Fruit fly (Drosophila melanogaster): ENCODE results near the gene CG18731.

Gene CG18731

DNA sequence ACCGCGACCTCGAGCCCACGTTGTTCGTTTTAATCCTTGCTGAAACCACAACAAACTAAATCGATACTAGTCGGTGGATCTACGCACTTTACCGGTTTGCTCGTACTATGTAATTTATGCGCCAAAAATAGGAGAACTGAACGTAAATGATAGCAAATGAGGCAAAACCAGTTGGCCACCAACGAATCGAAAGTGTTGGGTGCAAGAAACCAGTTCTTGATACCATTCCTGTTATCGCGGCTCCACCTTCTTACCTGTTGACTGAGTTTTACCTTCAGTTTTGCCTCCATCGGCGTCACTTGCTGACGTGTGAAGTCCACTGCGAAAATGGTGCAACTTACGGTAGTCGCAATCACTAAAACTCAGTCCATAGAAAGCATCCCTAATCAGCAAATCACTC lies 15.3 kb downstream of the CG18731 start (continued):
- TF ChIP-seq Mrtf (GFP tag; IDR thresholded peaks at IDR 0.05): no peak
- TF ChIP-seq Xbp1 (GFP tag; optimal IDR thresholded peaks at IDR 0.05): no peak
- TF ChIP-seq zfh1 (GFP tag; IDR thresholded peaks at IDR 0.05): no peak
- TF ChIP-seq CG6765 (GFP tag; optimal IDR thresholded peaks at IDR 0.05): no peak
- TF ChIP-seq bbx (GFP tag; IDR thresholded peaks at IDR 0.05; ENCODE audit: partially characterized antibody): no peak
- peak; percentile 40; the same call in 1 of the 2 replicates for TF ChIP-seq onecut (GFP tag; IDR thresholded peaks at IDR 0.05)

DNA sequence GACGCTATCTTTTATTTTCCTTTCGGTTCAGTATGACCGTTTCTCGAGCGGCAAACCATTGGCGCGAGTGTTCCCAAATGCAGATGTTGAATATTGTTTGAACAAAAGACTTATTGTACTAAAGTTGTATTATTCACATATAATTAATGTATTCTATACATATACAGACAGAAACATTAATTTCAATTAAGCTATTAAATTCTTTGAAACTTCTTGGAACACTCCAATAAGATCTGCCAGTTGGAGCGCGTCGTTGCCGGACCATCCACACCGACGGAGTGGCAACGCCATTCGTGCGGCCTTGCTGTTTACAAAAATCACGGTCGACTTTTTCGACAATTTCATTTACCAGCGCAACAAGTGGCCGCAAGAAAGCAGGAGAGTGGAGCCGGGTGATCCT lies 20.2 kb downstream of the CG18731 start, which contains the start of the genes Wdr24 and IntS11:
Gene Wdr24, minus strand, starts transcription at position 37 of the 400 bp plus-strand sequence.
Gene IntS11, plus strand, starts transcription at position 282 of the 400 bp plus-strand sequence.
- TF ChIP-seq CG12155 (GFP tag; optimal IDR thresholded peaks at IDR 0.05) (peak; percentile 89), hb (GFP tag; IDR thresholded peaks at IDR 0.05; ENCODE audit: partially characterized antibody) (no peak), CG6254 (GFP tag; optimal IDR thresholded peaks at IDR 0.05) (peak; percentile 30), CG30020 (tag; optimal IDR thresholded peaks at IDR 0.05) (peak; percentile 45), repo (GFP tag; optimal IDR thresholded peaks at IDR 0.05) (no peak), CG7745 (tag; optimal IDR thresholded peaks at IDR 0.05) (no peak), org-1 (GFP tag; optimal IDR thresholded peaks at IDR 0.05) (no peak), CG9876 (GFP tag; optimal IDR thresholded peaks at IDR 0.05) (no peak), esg (GFP tag; conservative IDR thresholded peaks at IDR 0.05) (peak; percentile 91), danr (GFP tag; IDR thresholded peaks at IDR 0.05) (peak; percentile 90), CG17186 (GFP tag; optimal IDR thresholded peaks at IDR 0.05) (peak; percentile 38), dmrt11E (tag; optimal IDR thresholded peaks at IDR 0.05) (peak; percentile 43), CG15011 (GFP tag; optimal IDR thresholded peaks at IDR 0.05) (no peak), Deaf1 (tag; optimal IDR thresholded peaks at IDR 0.05) (peak; percentile 61), CG18011 (GFP tag; optimal IDR thresholded peaks at IDR 0.05) (peak; percentile 21), CG1603 (tag; optimal IDR thresholded peaks at IDR 0.05) (peak; percentile 89), Max (GFP tag; optimal IDR thresholded peaks at IDR 0.05) (peak; percentile 80), al (GFP tag; IDR thresholded peaks at IDR 0.05) (peak; percentile 95), peb (GFP tag; IDR thresholded peaks at IDR 0.05) (peak; percentile 71), CG15514 (GFP tag; optimal IDR thresholded peaks at IDR 0.05) (peak; percentile 84), btn (GFP tag; optimal IDR thresholded peaks at IDR 0.05) (no peak), pfk (GFP tag; optimal IDR thresholded peaks at IDR 0.05) (no peak), slp2 (GFP tag; optimal IDR thresholded peaks at IDR 0.05) (peak; percentile 47), ato (GFP tag; IDR thresholded peaks at IDR 0.05; ENCODE audit: partially characterized antibody) (no peak), ewg (GFP tag; optimal IDR thresholded peaks at IDR 0.05) (peak; percentile 60), CG33213 (GFP tag; optimal IDR thresholded peaks at IDR 0.05) (peak; percentile 42), CG16815 (GFP tag; optimal IDR thresholded peaks at IDR 0.05) (peak; percentile 88), NFAT (GFP tag; IDR thresholded peaks at IDR 0.05) (peak; percentile 95), CG17612 (GFP tag; IDR thresholded peaks at IDR 0.05) (peak; percentile 76; the same call in 1 of the 2 replicates), D (optimal IDR thresholded peaks at IDR 0.05) (no peak), D (GFP tag; optimal IDR thresholded peaks at IDR 0.05) (no peak), zen (tag; optimal IDR thresholded peaks at IDR 0.05) (peak; percentile 59), az2 (GFP tag; optimal IDR thresholded peaks at IDR 0.05) (peak; percentile 58), zf30C (GFP tag; optimal IDR thresholded peaks at IDR 0.05) (no peak), CG5245 (GFP tag; optimal IDR thresholded peaks at IDR 0.05) (no peak), cwo (GFP tag; optimal IDR thresholded peaks at IDR 0.05) (peak; percentile 62), CG7372 (GFP tag; IDR thresholded peaks at IDR 0.05) (peak; percentile 93), CG31224 (GFP tag; IDR thresholded peaks at IDR 0.05) (peak; percentile 88), CG9609 (GFP tag; optimal IDR thresholded peaks at IDR 0.05) (peak; percentile 69), lbe (GFP tag; optimal IDR thresholded peaks at IDR 0.05) (peak; percentile 83), CG11093 (GFP tag; IDR thresholded peaks at IDR 0.05) (peak; percentile 90), aop (GFP tag; IDR thresholded peaks at IDR 0.05) (peak; percentile 14; the same call in 1 of the 2 replicates), CG3838 (GFP tag; optimal IDR thresholded peaks at IDR 0.05) (no peak), ci (GFP tag; IDR thresholded peaks at IDR 0.05) (peak; percentile 89)

Measured in whole organism, embryonic.